Worm (Caenorhabditis elegans): Measurements from ENCODE around the gene srx-78.
"Not testable (repeated sequence)": the region's sequence is repeated elsewhere in the genome, so short reads cannot be mapped to it uniquely, and the experiment has no call there.

The srx-78 gene

DNA sequence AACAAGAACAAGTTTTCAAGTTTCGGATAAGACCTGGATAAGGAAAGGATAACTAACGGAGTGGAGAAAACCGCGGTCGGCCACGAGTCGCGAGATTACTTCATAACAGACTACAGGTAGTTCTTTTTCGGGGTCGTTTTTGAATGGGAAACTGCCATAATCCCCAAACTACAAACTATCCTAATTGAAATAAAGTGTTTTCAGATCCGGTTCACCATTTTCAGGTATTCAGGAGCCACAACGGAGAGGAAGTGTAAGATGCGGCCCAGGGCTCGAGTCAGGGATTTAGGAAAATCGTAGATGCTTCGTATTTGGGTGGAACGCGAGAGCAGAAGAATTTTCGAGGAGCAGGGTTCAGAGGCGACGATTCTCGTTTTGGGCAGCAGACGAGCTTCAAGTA lies 21.1 kb downstream of the srx-78 start, which contains the start of gene T01G5.8:
TSS of gene T01G5.8 (plus strand) at position 301 of the 400 bp plus-strand sequence.
- not testable (repeated sequence) for TF ChIP-seq lir-1 (GFP tag; conservative IDR thresholded peaks at IDR 0.05); bed-2 (GFP tag; IDR thresholded peaks at IDR 0.05); F37B4.10 (GFP tag; IDR thresholded peaks at IDR 0.05)

DNA sequence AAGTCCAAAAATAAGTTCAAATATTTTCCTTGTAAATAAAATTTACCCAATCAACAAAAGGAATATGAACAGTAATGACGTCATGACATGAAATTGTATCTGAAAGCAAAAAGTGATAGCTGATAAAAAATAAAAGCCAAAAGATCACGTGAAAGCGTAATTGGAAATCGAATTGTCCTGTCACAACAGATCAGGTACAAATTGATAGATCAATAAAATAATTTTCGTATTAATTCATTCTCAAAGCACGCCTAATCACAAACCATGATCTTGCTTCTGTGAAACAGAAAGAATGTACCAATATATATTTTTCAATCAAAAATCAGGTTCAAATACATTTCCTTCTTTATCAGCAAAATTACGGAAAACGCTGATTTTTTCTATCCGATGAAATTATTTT lies 24.7 kb downstream of the srx-78 start, which contains the start of gene flor-1:
TSS of gene flor-1 (minus strand) at position 101 of the 400 bp plus-strand sequence.
- TF ChIP-seq snpc-1.3 (tag; optimal IDR thresholded peaks at IDR 0.05; ENCODE audit: insufficient read depth): no peak

DNA sequence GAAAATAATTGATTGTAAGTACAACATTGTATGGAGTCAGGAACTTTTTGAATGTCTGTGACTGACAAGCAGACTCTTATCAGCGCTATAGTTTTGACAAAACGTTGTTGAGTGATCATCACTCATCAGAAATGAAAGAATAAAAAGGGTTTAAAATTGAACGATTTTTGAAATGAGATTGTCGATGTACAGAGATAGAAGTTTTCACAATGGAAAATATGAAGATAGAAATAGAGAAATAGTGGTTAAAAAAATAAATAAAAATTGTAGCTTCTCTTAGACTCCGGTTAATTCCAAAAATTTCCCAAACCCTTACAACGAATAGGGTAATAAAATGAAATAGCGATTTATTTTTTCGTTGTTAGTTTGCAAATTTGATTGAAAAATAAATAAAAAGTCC lies 30.3 kb downstream of the srx-78 start, which contains the start of gene ugt-30:
TSS of gene ugt-30 (minus strand) at position 101 of the 400 bp plus-strand sequence.
- not testable (repeated sequence) for TF ChIP-seq tbx-9 (tag; optimal IDR thresholded peaks at IDR 0.05; ENCODE audit: borderline replicate concordance); T07F8.4 (tag; optimal IDR thresholded peaks at IDR 0.05); ztf-25 (GFP tag; IDR thresholded peaks at IDR 0.05)

- TF ChIP-seq dpff-1 (tag; optimal IDR thresholded peaks at IDR 0.05) (no peak), ceh-40 (GFP tag; IDR thresholded peaks at IDR 0.05) (no peak), nhr-90 (tag; optimal IDR thresholded peaks at IDR 0.05) (no peak), let-607 (tag; optimal IDR thresholded peaks at IDR 0.05) (no peak), Y53G8AR.9 (GFP tag; conservative IDR thresholded peaks at IDR 0.05) (no peak), F52B5.7 (tag; optimal IDR thresholded peaks at IDR 0.05) (no peak), lir-1 (GFP tag; conservative IDR thresholded peaks at IDR 0.05) (no peak), Y53F4B.3 (GFP tag; IDR thresholded peaks at IDR 0.05) (no peak)
These were observed 32.6 kb downstream of the srx-78 start, which contains the start of gene srj-27 for ce11 chrV:15127413-15127812. Gene srj-27 (minus strand): TSS chrV:15127513.

- no peak for TF ChIP-seq F57C9.4 (tag; optimal IDR thresholded peaks at IDR 0.05)
- no peak for TF ChIP-seq ztf-3 (GFP tag; optimal IDR thresholded peaks at IDR 0.05)
- no peak for TF ChIP-seq madf-8 (GFP tag; conservative IDR thresholded peaks at IDR 0.05)
- no peak for TF ChIP-seq ceh-100 (GFP tag; IDR thresholded peaks at IDR 0.05)
- TF ChIP-seq let-526 (GFP tag; IDR thresholded peaks at IDR 0.05): no peak
- TF ChIP-seq nhr-179 (tag; optimal IDR thresholded peaks at IDR 0.05): no peak
- TF ChIP-seq ztf-22 (GFP tag; optimal IDR thresholded peaks at IDR 0.05): no peak
- TF ChIP-seq ets-4 (GFP tag; optimal IDR thresholded peaks at IDR 0.05): no peak
- no peak for TF ChIP-seq Y79H2A.3 (GFP tag; conservative IDR thresholded peaks at IDR 0.05)
- no peak for TF ChIP-seq zim-3 (tag; optimal IDR thresholded peaks at IDR 0.05)
- no peak for TF ChIP-seq let-607 (tag; optimal IDR thresholded peaks at IDR 0.05)
- no peak for TF ChIP-seq ztf-28 (GFP tag; IDR thresholded peaks at IDR 0.05)
- TF ChIP-seq egrh-3 (GFP tag; IDR thresholded peaks at IDR 0.05): no peak
- no peak for TF ChIP-seq T26A5.8 (tag; optimal IDR thresholded peaks at IDR 0.05)
- no peak for TF ChIP-seq Y67H2A.10 (GFP tag; conservative IDR thresholded peaks at IDR 0.05)
These were observed 33.1 kb downstream of the srx-78 start, which contains the start of gene srr-7 for ce11 chrV:15127955-15128354. Gene srr-7 (plus strand): TSS chrV:15128255.

- TF ChIP-seq let-526 (GFP tag; IDR thresholded peaks at IDR 0.05): no peak
These were observed 37.6 kb downstream of the srx-78 start, which contains the start of gene str-171 for ce11 chrV:15132423-15132822. Gene str-171 (minus strand): TSS chrV:15132523.

DNA sequence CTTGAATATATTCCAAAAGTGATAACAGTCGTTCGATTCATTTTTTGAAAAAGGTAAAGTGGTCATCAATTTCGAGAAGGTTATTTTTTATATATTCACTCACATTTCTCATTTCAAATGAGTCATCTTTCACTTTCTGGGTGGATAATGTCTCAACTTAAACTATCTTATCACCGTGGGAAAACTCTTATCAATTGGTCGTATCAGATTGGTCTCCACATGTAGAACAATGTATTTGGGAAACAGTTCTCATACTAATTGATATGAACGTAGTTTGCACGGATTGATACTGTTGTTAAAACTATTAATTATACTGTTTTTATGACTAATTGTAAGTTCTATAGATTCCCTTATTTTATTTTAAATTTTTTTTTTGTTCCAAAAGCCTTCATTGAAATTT lies 39.0 kb downstream of the srx-78 start:
- TF ChIP-seq F49E8.2 (tag; optimal IDR thresholded peaks at IDR 0.05; ENCODE audit: insufficient read depth) (no peak), sea-2 (GFP tag; IDR thresholded peaks at IDR 0.05) (no peak), nhr-27 (tag; optimal IDR thresholded peaks at IDR 0.05) (no peak), nfya-1 (tag; optimal IDR thresholded peaks at IDR 0.05; ENCODE audit: borderline replicate concordance, insufficient read depth) (no peak), lir-1 (GFP tag; conservative IDR thresholded peaks at IDR 0.05) (no peak), hsf-1 (GFP tag; IDR thresholded peaks at IDR 0.05) (0 out of 2 replicates have a peak, but pooled peaks have one; percentile 18)
